Worm (Caenorhabditis elegans) whole organism, midembryonic: ENCODE results near the gene wdr-5.2.

Source experiments
- T22C8.4 ChIP-seq: fragments of 200-800 bp; sonication (Bioruptor generic); IDR thresholded peaks from 2 replicates; pipeline ENCODE4 v1.3.6; 2022; ENCODE audit warnings: missing genetic modification characterization, missing compliant biosample characterization
- cog-1 ChIP-seq: sonication (generic microtip); optimal IDR thresholded peaks from 2 replicates; lab custom pipeline; 2016; ENCODE audit warnings: missing genetic modification characterization, missing compliant biosample characterization
- flt-1 ChIP-seq: fragments of 200-800 bp; sonication (Bioruptor generic); IDR thresholded peaks from 2 replicates; pipeline ENCODE4 v1.3.6; 2022; ENCODE audit warnings: missing genetic modification characterization, missing compliant biosample characterization
- klf-2 ChIP-seq: fragments of 200-800 bp; sonication (Bioruptor generic); conservative IDR thresholded peaks from 2 replicates; pipeline ENCODE4 v1.3.6; 2022; ENCODE audit warnings: missing genetic modification reagents, missing genetic modification characterization, missing compliant biosample characterization
- med-1 ChIP-seq: sonication (generic microtip); optimal IDR thresholded peaks from 2 replicates; lab custom pipeline; 2017; ENCODE audit warnings: missing genetic modification characterization, mild to moderate bottlenecking, missing compliant biosample characterization, antibody characterized with exemption, missing genetic modification reagents; ENCODE audit not compliant: insufficient read depth
- ref-1 ChIP-seq: fragments of 200-800 bp; sonication (Bioruptor generic); conservative IDR thresholded peaks from 2 replicates; pipeline ENCODE4 v1.3.6; 2022; ENCODE audit warnings: missing genetic modification reagents, missing genetic modification characterization, missing compliant biosample characterization
- tab-1 ChIP-seq: fragments of 200-800 bp; sonication (Bioruptor generic); IDR thresholded peaks from 2 replicates; pipeline ENCODE4 v1.3.6; 2022; ENCODE audit warnings: missing genetic modification characterization, missing compliant biosample characterization
- ztf-23 ChIP-seq: fragments of 200-800 bp; sonication (Bioruptor generic); IDR thresholded peaks from 2 replicates; pipeline ENCODE4 v1.3.6; 2022; ENCODE audit warnings: missing genetic modification reagents, missing genetic modification characterization, missing compliant biosample characterization
- ztf-29 ChIP-seq: fragments of 200-800 bp; sonication (Bioruptor generic); IDR thresholded peaks from 2 replicates; pipeline ENCODE4 v1.3.6; 2022; ENCODE audit warnings: missing genetic modification reagents, missing genetic modification characterization, missing compliant biosample characterization

wdr-5.2 gene

ce11 chrX:14322793-14323192 lies 27.1 kb upstream of the wdr-5.2 start:
- no peak for TF ChIP-seq klf-2 (GFP tag; lab: Robert Waterston, UW)

ce11 chrX:14324289-14324688 lies 25.6 kb upstream of the wdr-5.2 start:
- TF ChIP-seq ref-1 (GFP tag; lab: Robert Waterston, UW): no peak
- no peak for TF ChIP-seq med-1 (GFP tag; lab: Kevin White, UChicago)
- no peak for TF ChIP-seq tab-1
- TF ChIP-seq flt-1: no peak
- no peak for TF ChIP-seq ztf-29

DNA sequence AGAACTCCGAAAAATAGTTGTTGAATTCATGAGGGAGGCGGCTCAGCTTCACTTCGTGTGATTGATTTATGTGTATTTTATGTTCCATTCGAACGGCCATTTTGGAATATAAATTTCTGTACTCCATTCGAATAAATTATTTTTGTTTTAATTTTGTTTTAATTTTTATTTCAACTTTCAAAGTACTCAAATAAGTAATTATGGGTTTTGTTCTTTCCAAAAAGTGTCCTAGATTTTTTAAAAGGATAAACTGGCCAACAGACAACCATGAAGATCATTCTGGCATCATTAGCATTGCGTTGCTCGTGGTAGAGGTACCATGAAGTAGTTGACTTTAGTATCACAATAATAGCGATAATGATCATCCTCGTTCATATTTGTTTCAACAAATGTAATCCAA lies 23.3 kb upstream of the wdr-5.2 start:
- TF ChIP-seq med-1 (GFP tag; lab: Kevin White, UChicago): no peak
- no peak for TF ChIP-seq ztf-23 (GFP tag; lab: Robert Waterston, UW)
- no peak for TF ChIP-seq cog-1 (tag; lab: Kevin White, UChicago)
- no peak for TF ChIP-seq tab-1
- no peak for TF ChIP-seq T22C8.4 (GFP tag; lab: Robert Waterston, UW)
- no peak for TF ChIP-seq ref-1 (GFP tag; lab: Robert Waterston, UW)
- TF ChIP-seq flt-1: no peak
- TF ChIP-seq ztf-29: no peak
- no peak for TF ChIP-seq klf-2 (GFP tag; lab: Robert Waterston, UW)

- no peak for TF ChIP-seq ztf-29
- TF ChIP-seq flt-1: no peak
- no peak for TF ChIP-seq ztf-23 (GFP tag; lab: Robert Waterston, UW)
- TF ChIP-seq med-1 (GFP tag; lab: Kevin White, UChicago): no peak
- no peak for TF ChIP-seq tab-1
- no peak for TF ChIP-seq cog-1 (tag; lab: Kevin White, UChicago)
- TF ChIP-seq T22C8.4 (GFP tag; lab: Robert Waterston, UW): no peak
- no peak for TF ChIP-seq ref-1 (GFP tag; lab: Robert Waterston, UW)
- TF ChIP-seq klf-2 (GFP tag; lab: Robert Waterston, UW): no peak
These were observed 22.5 kb upstream of the wdr-5.2 start, which contains the start of gene C11H1.7 for ce11 chrX:14327398-14327797. TSS of gene C11H1.7 (plus strand) at chrX:14327409.

DNA sequence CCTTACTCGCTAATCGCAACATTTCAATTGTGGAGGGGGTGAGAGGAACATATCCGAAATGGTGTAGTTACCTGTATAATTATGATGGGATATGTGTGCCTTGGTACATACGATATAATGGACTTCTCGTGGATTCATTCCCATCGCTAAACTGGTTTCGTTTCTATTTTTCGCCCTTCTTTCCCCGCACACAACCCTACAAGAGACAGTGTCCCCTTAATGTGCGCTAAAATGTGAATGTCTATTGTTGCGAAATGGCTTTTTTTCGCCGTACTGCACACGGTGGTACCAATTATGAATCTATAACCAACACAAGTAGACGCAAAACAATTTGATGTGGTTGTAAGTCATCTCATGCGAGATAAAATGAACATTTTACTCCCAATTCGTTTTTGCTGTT lies 20.6 kb upstream of the wdr-5.2 start:
- TF ChIP-seq T22C8.4 (GFP tag; lab: Robert Waterston, UW): no peak
- no peak for TF ChIP-seq klf-2 (GFP tag; lab: Robert Waterston, UW)
- TF ChIP-seq tab-1: no peak
- TF ChIP-seq med-1 (GFP tag; lab: Kevin White, UChicago): no peak
- no peak for TF ChIP-seq cog-1 (tag; lab: Kevin White, UChicago)
- no peak for TF ChIP-seq flt-1
- no peak for TF ChIP-seq ztf-29
- no peak for TF ChIP-seq ztf-23 (GFP tag; lab: Robert Waterston, UW)
- TF ChIP-seq ref-1 (GFP tag; lab: Robert Waterston, UW): no peak

- no peak for TF ChIP-seq T22C8.4 (GFP tag; lab: Robert Waterston, UW)
- no peak for TF ChIP-seq med-1 (GFP tag; lab: Kevin White, UChicago)
- TF ChIP-seq ref-1 (GFP tag; lab: Robert Waterston, UW): no peak
- TF ChIP-seq ztf-29: no peak
These were observed 15.8 kb upstream of the wdr-5.2 start for ce11 chrX:14334151-14334550.

DNA sequence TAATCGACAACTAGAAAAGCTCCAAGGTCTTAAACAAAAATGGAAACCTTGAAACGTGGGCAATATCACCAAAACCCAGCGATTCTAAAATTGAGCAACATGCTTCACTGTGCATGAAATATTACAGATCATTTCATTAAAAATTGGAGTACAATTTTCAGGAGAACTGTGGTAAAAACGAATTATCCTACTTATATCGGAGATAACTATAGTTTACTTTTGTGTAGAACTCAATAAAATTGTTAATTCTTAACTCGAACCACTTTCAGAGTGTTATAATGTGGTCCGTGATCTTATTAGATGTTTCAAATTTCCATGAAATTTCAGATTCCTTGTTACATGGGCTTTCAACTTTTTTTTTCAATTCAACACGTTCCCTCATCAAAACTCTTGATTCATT lies 14.7 kb upstream of the wdr-5.2 start, which contains the start of gene K04G11.1:
Gene K04G11.1 (plus strand): TSS at position 301 of the 400 bp plus-strand sequence.
- no peak for TF ChIP-seq tab-1
- TF ChIP-seq ztf-29: no peak
- TF ChIP-seq T22C8.4 (GFP tag; lab: Robert Waterston, UW): no peak
- TF ChIP-seq klf-2 (GFP tag; lab: Robert Waterston, UW): no peak
- TF ChIP-seq ztf-23 (GFP tag; lab: Robert Waterston, UW): no peak
- TF ChIP-seq ref-1 (GFP tag; lab: Robert Waterston, UW): no peak
- no peak for TF ChIP-seq flt-1
- no peak for TF ChIP-seq med-1 (GFP tag; lab: Kevin White, UChicago)
- no peak for TF ChIP-seq cog-1 (tag; lab: Kevin White, UChicago)

- TF ChIP-seq ref-1 (GFP tag; lab: Robert Waterston, UW) (no peak), ztf-23 (GFP tag; lab: Robert Waterston, UW) (no peak), flt-1 (no peak), klf-2 (GFP tag; lab: Robert Waterston, UW) (no peak), ztf-29 (no peak), tab-1 (no peak)
These were observed 14.3 kb upstream of the wdr-5.2 start for ce11 chrX:14335621-14336020.

- TF ChIP-seq ref-1 (GFP tag; lab: Robert Waterston, UW) (no peak), klf-2 (GFP tag; lab: Robert Waterston, UW) (no peak), flt-1 (no peak), cog-1 (tag; lab: Kevin White, UChicago) (no peak), T22C8.4 (GFP tag; lab: Robert Waterston, UW) (no peak), tab-1 (no peak), ztf-23 (GFP tag; lab: Robert Waterston, UW) (no peak), med-1 (GFP tag; lab: Kevin White, UChicago) (no peak), ztf-29 (no peak)
These were observed 11.0 kb upstream of the wdr-5.2 start for ce11 chrX:14338896-14339295.

DNA sequence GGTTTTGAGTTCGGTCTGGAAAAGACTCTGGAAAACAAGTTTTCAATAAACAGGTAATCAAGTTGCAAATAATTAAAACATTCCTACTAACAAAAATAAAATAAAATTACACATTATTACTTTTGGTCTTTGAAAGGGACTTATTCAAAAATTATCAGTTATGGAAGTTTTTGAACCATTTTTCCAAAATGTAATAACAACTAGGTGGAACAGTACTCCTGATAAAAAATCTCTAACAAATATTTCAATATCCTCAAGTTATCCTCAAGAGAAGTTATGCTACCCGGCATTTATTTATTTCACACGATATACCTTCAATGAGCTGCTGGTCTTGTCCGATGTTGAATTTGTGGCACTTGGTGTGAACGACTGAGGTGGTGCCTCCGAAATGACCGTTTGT lies 10.2 kb upstream of the wdr-5.2 start:
- TF ChIP-seq flt-1 (no peak), T22C8.4 (GFP tag; lab: Robert Waterston, UW) (no peak), tab-1 (no peak), ztf-29 (no peak), ztf-23 (GFP tag; lab: Robert Waterston, UW) (no peak), klf-2 (GFP tag; lab: Robert Waterston, UW) (no peak), cog-1 (tag; lab: Kevin White, UChicago) (no peak), med-1 (GFP tag; lab: Kevin White, UChicago) (no peak), ref-1 (GFP tag; lab: Robert Waterston, UW) (no peak)
